Fruit fly (Drosophila melanogaster) whole organism, embryonic: ENCODE results near the gene UQCR-14.

Experiments used
- Atf-2 ChIP-seq: fragments of 200-800 bp; sonication (Bioruptor generic); optimal IDR thresholded peaks from 2 replicates; lab custom pipeline; 2016; ENCODE audit warnings: missing biosample characterization, missing genetic modification characterization
- CG10321 ChIP-seq: fragments of 200-800 bp; sonication (Bioruptor generic); IDR thresholded peaks from 2 replicates; pipeline ENCODE4 v1.3.6; 2022; ENCODE audit warnings: missing biosample characterization, missing genetic modification characterization
- CG10366 ChIP-seq: fragments of 200-800 bp; sonication (Bioruptor generic); IDR thresholded peaks from 2 replicates; pipeline ENCODE4 v1.3.6; 2022; ENCODE audit warnings: missing biosample characterization, missing genetic modification characterization
- CG11398 ChIP-seq: fragments of 200-800 bp; sonication (Bioruptor generic); optimal IDR thresholded peaks from 2 replicates; lab custom pipeline; 2016; ENCODE audit warnings: missing biosample characterization, missing genetic modification characterization
- CG1233 ChIP-seq: fragments of 200-800 bp; sonication (Bioruptor generic); optimal IDR thresholded peaks from 4 replicates; lab custom pipeline; 2018; ENCODE audit warnings: missing biosample characterization, mild to moderate bottlenecking, missing genetic modification characterization
- CG15011 ChIP-seq: fragments of 200-800 bp; sonication (Bioruptor generic); optimal IDR thresholded peaks from 3 replicates; lab custom pipeline; 2018; ENCODE audit warnings: missing biosample characterization, mild to moderate bottlenecking, missing genetic modification characterization
- CG15269 ChIP-seq: fragments of 200-800 bp; sonication (Bioruptor generic); optimal IDR thresholded peaks from 2 replicates; lab custom pipeline; 2018; ENCODE audit warnings: missing biosample characterization, mild to moderate bottlenecking, missing genetic modification characterization, moderate library complexity
- CG15696 ChIP-seq: fragments of 200-800 bp; sonication (Bioruptor generic); optimal IDR thresholded peaks from 2 replicates; lab custom pipeline; 2019; ENCODE audit warnings: missing biosample characterization, mild to moderate bottlenecking, missing genetic modification characterization, moderate library complexity
- CG18262 ChIP-seq: fragments of 200-800 bp; optimal IDR thresholded peaks from 3 replicates; lab custom pipeline; 2019; ENCODE audit warnings: missing biosample characterization, mild to moderate bottlenecking, missing genetic modification characterization, moderate library complexity
- CG18764 ChIP-seq: fragments of 200-800 bp; sonication (Bioruptor generic); optimal IDR thresholded peaks from 3 replicates; lab custom pipeline; 2016; ENCODE audit warnings: missing biosample characterization, missing genetic modification characterization
- CG2875 ChIP-seq: fragments of 200-800 bp; sonication (Bioruptor generic); optimal IDR thresholded peaks from 2 replicates; lab custom pipeline; 2017; ENCODE audit warnings: missing biosample characterization, mild to moderate bottlenecking, missing genetic modification characterization, missing genetic modification reagents
- CG30020 ChIP-seq: fragments of 200-800 bp; optimal IDR thresholded peaks from 2 replicates; lab custom pipeline; 2019; ENCODE audit warnings: missing biosample characterization, mild to moderate bottlenecking, missing genetic modification characterization, moderate library complexity
- CG32532 ChIP-seq: fragments of 200-800 bp; sonication (Bioruptor generic); IDR thresholded peaks from 2 replicates; pipeline ENCODE4 v1.3.6; 2022; ENCODE audit warnings: missing biosample characterization, missing genetic modification characterization
- CG4617 ChIP-seq: fragments of 200-800 bp; sonication (Bioruptor generic); optimal IDR thresholded peaks from 3 replicates; lab custom pipeline; 2016; ENCODE audit warnings: missing biosample characterization, missing genetic modification characterization, borderline replicate concordance
- CG5245 ChIP-seq: fragments of 200-800 bp; sonication (Bioruptor generic); optimal IDR thresholded peaks from 3 replicates; lab custom pipeline; 2016; ENCODE audit warnings: missing biosample characterization, missing genetic modification characterization
- CG7556 ChIP-seq: fragments of 200-800 bp; sonication (Bioruptor generic); optimal IDR thresholded peaks from 2 replicates; lab custom pipeline; 2017; ENCODE audit warnings: missing biosample characterization, mild to moderate bottlenecking, missing genetic modification characterization
- CG8388 ChIP-seq: fragments of 200-800 bp; sonication (Bioruptor generic); optimal IDR thresholded peaks from 2 replicates; lab custom pipeline; 2019; ENCODE audit warnings: missing biosample characterization, mild to moderate bottlenecking, missing genetic modification characterization, moderate library complexity
- CG8478 ChIP-seq: fragments of >200 bp; optimal IDR thresholded peaks from 2 replicates; lab custom pipeline; 2018
- CG9215 ChIP-seq: fragments of 200-800 bp; sonication (Bioruptor generic); IDR thresholded peaks from 2 replicates; pipeline ENCODE4 v1.3.6; 2022; ENCODE audit warnings: missing biosample characterization, missing genetic modification characterization
- Dll ChIP-seq: fragments of 200-800 bp; sonication (Bioruptor generic); IDR thresholded peaks from 4 replicates; pipeline ENCODE4 v1.3.6; 2022; ENCODE audit warnings: missing biosample characterization, missing genetic modification characterization; ENCODE audit not compliant: partially characterized antibody
- E2f1 ChIP-seq: fragments of 200-800 bp; sonication (Bioruptor generic); IDR thresholded peaks from 2 replicates; pipeline ENCODE4 v1.3.6; 2022; ENCODE audit warnings: missing biosample characterization, missing genetic modification characterization
- Fer2 ChIP-seq: fragments of 200-800 bp; sonication (Bioruptor generic); optimal IDR thresholded peaks from 2 replicates; lab custom pipeline; 2018; ENCODE audit warnings: missing biosample characterization, mild to moderate bottlenecking, missing genetic modification characterization, moderate library complexity
- Hmr ChIP-seq: fragments of 200-800 bp; sonication (Bioruptor generic); optimal IDR thresholded peaks from 3 replicates; lab custom pipeline; 2017; ENCODE audit warnings: mild to moderate bottlenecking, missing biosample characterization, missing genetic modification reagents, missing genetic modification characterization
- MESR4 ChIP-seq: fragments of 200-800 bp; sonication (Bioruptor generic); optimal IDR thresholded peaks from 2 replicates; lab custom pipeline; 2018; ENCODE audit warnings: missing biosample characterization, mild to moderate bottlenecking, missing genetic modification characterization, moderate library complexity
- Myb ChIP-seq: fragments of 200-800 bp; sonication (Bioruptor generic); optimal IDR thresholded peaks from 2 replicates; lab custom pipeline; 2016; ENCODE audit warnings: missing biosample characterization, missing genetic modification characterization
- NC2β ChIP-seq: fragments of 200-800 bp; sonication (Bioruptor generic); optimal IDR thresholded peaks from 2 replicates; lab custom pipeline; 2016; ENCODE audit warnings: missing biosample characterization, missing genetic modification characterization
- Poxn ChIP-seq: fragments of 200-800 bp; sonication (Bioruptor generic); IDR thresholded peaks from 2 replicates; pipeline ENCODE4 v1.3.6; 2022; ENCODE audit warnings: missing biosample characterization, missing genetic modification characterization
- Spps ChIP-seq: fragments of 200-800 bp; sonication (Bioruptor generic); optimal IDR thresholded peaks from 2 replicates; lab custom pipeline; 2018; ENCODE audit warnings: missing biosample characterization, mild to moderate bottlenecking, missing genetic modification characterization
- TFAM ChIP-seq: fragments of 200-800 bp; sonication (Bioruptor generic); optimal IDR thresholded peaks from 2 replicates; lab custom pipeline; 2017; ENCODE audit warnings: missing biosample characterization, missing genetic modification characterization, inconsistent platforms
- Tbp ChIP-seq: fragments of >200 bp; optimal IDR thresholded peaks from 2 replicates; lab custom pipeline; 2018; ENCODE audit warnings: missing biosample characterization, missing genetic modification characterization
- exex ChIP-seq: fragments of 200-800 bp; sonication (Bioruptor generic); optimal IDR thresholded peaks from 4 replicates; lab custom pipeline; 2018; ENCODE audit warnings: missing biosample characterization, mild to moderate bottlenecking, missing genetic modification characterization, moderate library complexity
- fru ChIP-seq: fragments of >200 bp; optimal IDR thresholded peaks from 2 replicates; lab custom pipeline; 2017
- gfzf ChIP-seq: fragments of 200-800 bp; sonication (Bioruptor generic); optimal IDR thresholded peaks from 2 replicates; lab custom pipeline; 2016; ENCODE audit warnings: missing biosample characterization, mild to moderate bottlenecking, missing genetic modification characterization, moderate library complexity
- gro ChIP-seq: fragments of 200-800 bp; sonication (Bioruptor generic); optimal IDR thresholded peaks from 2 replicates; lab custom pipeline; 2016; ENCODE audit warnings: missing biosample characterization, missing genetic modification characterization
- her ChIP-seq: fragments of 200-800 bp; sonication (Bioruptor generic); optimal IDR thresholded peaks from 2 replicates; lab custom pipeline; 2016; ENCODE audit warnings: missing biosample characterization, missing genetic modification characterization
- hth ChIP-seq: fragments of >200 bp; optimal IDR thresholded peaks from 2 replicates; lab custom pipeline; 2017; ENCODE audit warnings: inconsistent platforms
- nerfin-1 ChIP-seq: fragments of 200-800 bp; sonication (Bioruptor generic); optimal IDR thresholded peaks from 3 replicates; lab custom pipeline; 2019; ENCODE audit warnings: missing biosample characterization, mild to moderate bottlenecking, missing genetic modification characterization, moderate library complexity
- nerfin-2 ChIP-seq: fragments of 200-800 bp; sonication (Bioruptor generic); IDR thresholded peaks from 2 replicates; pipeline ENCODE4 v1.3.6; 2022; ENCODE audit warnings: missing biosample characterization, missing genetic modification characterization; ENCODE audit not compliant: partially characterized antibody
- org-1 ChIP-seq: fragments of 200-800 bp; sonication (Bioruptor generic); optimal IDR thresholded peaks from 2 replicates; lab custom pipeline; 2017; ENCODE audit warnings: missing biosample characterization, missing genetic modification characterization
- p53 ChIP-seq: fragments of 200-800 bp; sonication (Bioruptor generic); optimal IDR thresholded peaks from 2 replicates; lab custom pipeline; 2016; ENCODE audit warnings: missing biosample characterization, missing genetic modification characterization
- sd ChIP-seq: fragments of 200-800 bp; sonication (Bioruptor generic); optimal IDR thresholded peaks from 3 replicates; lab custom pipeline; 2018; ENCODE audit warnings: missing biosample characterization, mild to moderate bottlenecking, missing genetic modification characterization, moderate library complexity
- slp2 ChIP-seq: fragments of 200-800 bp; sonication (Bioruptor generic); optimal IDR thresholded peaks from 2 replicates; lab custom pipeline; 2016; ENCODE audit warnings: missing biosample characterization, missing genetic modification characterization
- so ChIP-seq: fragments of 200-800 bp; sonication (Bioruptor generic); IDR thresholded peaks from 3 replicates; pipeline ENCODE4 v1.3.6; 2022; ENCODE audit warnings: missing biosample characterization, missing genetic modification characterization
- tll ChIP-seq, 2 experiments: fragments of 200-800 bp in 1 of 2; fragments of >200 bp in 1 of 2; sonication (Bioruptor generic) in 1 of 2; optimal IDR thresholded peaks; 2 replicates each; lab custom pipeline; 2017 to 2019; ENCODE audit warnings: missing biosample characterization in 2 of 2, missing genetic modification characterization in 2 of 2, mild to moderate bottlenecking in 1 of 2, moderate library complexity in 1 of 2
- toy ChIP-seq: fragments of 200-800 bp; sonication (Bioruptor generic); IDR thresholded peaks from 2 replicates; pipeline ENCODE4 v1.3.6; 2022; ENCODE audit warnings: missing biosample characterization, missing genetic modification characterization
- unc-4 ChIP-seq: fragments of 200-800 bp; sonication (Bioruptor generic); IDR thresholded peaks from 2 replicates; pipeline ENCODE4 v1.3.6; 2022; ENCODE audit warnings: missing biosample characterization, missing genetic modification characterization; ENCODE audit not compliant: partially characterized antibody
- unpg ChIP-seq: fragments of 200-800 bp; sonication (Bioruptor generic); optimal IDR thresholded peaks from 3 replicates; lab custom pipeline; 2018; ENCODE audit warnings: missing biosample characterization, mild to moderate bottlenecking, missing genetic modification characterization, moderate library complexity
- usp ChIP-seq: fragments of >200 bp; optimal IDR thresholded peaks from 2 replicates; lab custom pipeline; 2017; ENCODE audit warnings: missing biosample characterization, missing genetic modification characterization
- wdn ChIP-seq: fragments of 200-800 bp; sonication (Bioruptor generic); IDR thresholded peaks from 2 replicates; pipeline ENCODE4 v1.3.6; 2022; ENCODE audit warnings: missing biosample characterization, missing genetic modification characterization
- zf30C ChIP-seq: fragments of 200-800 bp; sonication (Bioruptor generic); optimal IDR thresholded peaks from 3 replicates; lab custom pipeline; 2018; ENCODE audit warnings: missing biosample characterization, mild to moderate bottlenecking, missing genetic modification characterization
- zfh1 ChIP-seq: fragments of 200-800 bp; sonication (Bioruptor generic); IDR thresholded peaks from 3 replicates; pipeline ENCODE4 v1.3.6; 2022; ENCODE audit warnings: missing biosample characterization, missing genetic modification characterization

UQCR-14 gene

dm6 chrX:16333434-16334141 lies 47.5 kb downstream of the UQCR-14 start, which contains the start of the genes CG9921 and Dsp1 (continued):
- TF ChIP-seq unc-4 (GFP tag; lab: Robert Waterston, UW) = 0 out of 2 replicates have a peak, but pooled peaks have one; percentile 21
- no peak for TF ChIP-seq CG18764
- TF ChIP-seq NC2β (GFP tag; lab: Kevin White, UChicago) = no peak
- TF ChIP-seq CG4617 (GFP tag; lab: Kevin White, UChicago) = no peak
- TF ChIP-seq sd = no peak
- peak; percentile 26; the same call in 1 of the 2 replicates for TF ChIP-seq wdn (GFP tag; lab: Robert Waterston, UW)
- TF ChIP-seq Fer2 = no peak
- no peak for TF ChIP-seq CG8388 (GFP tag; lab: Kevin White, UChicago)
- no peak for TF ChIP-seq CG18262 (tag; lab: Kevin White, UChicago)
- no peak for TF ChIP-seq CG10366 (GFP tag; lab: Robert Waterston, UW)
- peak; percentile 15; the same call in 1 of the 3 replicates for TF ChIP-seq so (GFP tag; lab: Robert Waterston, UW)
- TF ChIP-seq toy = no peak
- no peak for TF ChIP-seq gfzf (GFP tag; lab: Kevin White, UChicago)
- no peak for TF ChIP-seq nerfin-2 (GFP tag; lab: Robert Waterston, UW)
- TF ChIP-seq Hmr (GFP tag; lab: Kevin White, UChicago) = peak; percentile 31
- TF ChIP-seq her (GFP tag; lab: Kevin White, UChicago) = no peak
- no peak for TF ChIP-seq slp2 (GFP tag; lab: Kevin White, UChicago)
- no peak for TF ChIP-seq exex
- TF ChIP-seq gro = no peak
- TF ChIP-seq CG15269 (tag; lab: Kevin White, UChicago) = peak; percentile 49
- no peak for TF ChIP-seq E2f1 (GFP tag; lab: Robert Waterston, UW)
- TF ChIP-seq Dll = no peak
- TF ChIP-seq p53 (GFP tag; lab: Kevin White, UChicago) = no peak
- no peak for TF ChIP-seq unpg (GFP tag; lab: Kevin White, UChicago)
- TF ChIP-seq zf30C = no peak
- no peak for TF ChIP-seq CG1233 (GFP tag; lab: Kevin White, UChicago)
- no peak for TF ChIP-seq CG15011
- TF ChIP-seq Poxn = no peak
- TF ChIP-seq Spps (tag; lab: Kevin White, UChicago) = no peak
- TF ChIP-seq CG32532 = peak; percentile 25; the same call in 1 of the 2 replicates
- no peak for TF ChIP-seq CG7556
- TF ChIP-seq tll (GFP tag; optimal IDR thresholded peaks at IDR 0.05; lab: Kevin White, UChicago) = no peak
- no peak for TF ChIP-seq CG10321 (GFP tag; lab: Robert Waterston, UW)
- no peak for TF ChIP-seq hth (lab: Kevin White, UChicago)
- no peak for TF ChIP-seq CG5245 (GFP tag; lab: Kevin White, UChicago)
- no peak for TF ChIP-seq CG11398 (GFP tag; lab: Kevin White, UChicago)
- TF ChIP-seq zfh1 (GFP tag; lab: Robert Waterston, UW) = no peak
- TF ChIP-seq CG30020 = peak; percentile 22
- no peak for TF ChIP-seq fru (lab: Kevin White, UChicago)
- TF ChIP-seq nerfin-1 = no peak
- TF ChIP-seq CG9215 (GFP tag; lab: Robert Waterston, UW) = no peak
- no peak for TF ChIP-seq org-1 (GFP tag; lab: Kevin White, UChicago)
- no peak for TF ChIP-seq CG2875 (GFP tag; lab: Kevin White, UChicago)
- no peak for TF ChIP-seq Atf-2
- TF ChIP-seq CG15696 (tag; lab: Kevin White, UChicago) = no peak
- TF ChIP-seq MESR4 (GFP tag; lab: Kevin White, UChicago) = peak; percentile 28
- no peak for TF ChIP-seq TFAM (GFP tag; lab: Kevin White, UChicago)
- peak; percentile 8 for TF ChIP-seq CG8478
- TF ChIP-seq Myb (GFP tag; lab: Kevin White, UChicago) = no peak
- no peak for TF ChIP-seq Tbp (GFP tag; lab: Kevin White, UChicago)
- TF ChIP-seq usp = no peak
